Worm (Caenorhabditis elegans): Measurements from ENCODE around the gene C18A3.7.

DNA sequence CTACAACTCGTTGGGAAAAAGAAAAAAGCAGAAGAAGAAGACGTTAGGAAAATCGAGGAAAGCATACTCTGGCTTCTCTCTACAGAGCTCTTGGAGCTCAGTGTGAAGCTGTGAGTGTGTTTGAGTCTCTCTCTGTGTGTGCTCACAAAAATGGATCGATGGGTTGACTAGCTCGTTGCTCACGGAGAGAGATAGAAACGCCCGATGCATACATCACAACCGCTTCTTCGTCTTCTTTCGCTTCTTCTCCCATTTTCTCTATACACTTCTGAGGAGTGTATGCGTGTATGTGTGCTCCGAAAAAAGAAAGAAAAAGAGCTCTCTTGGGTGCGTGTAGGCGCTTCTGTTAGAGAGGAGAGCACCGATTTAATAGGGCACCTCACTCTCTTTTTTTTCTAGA is 5.1 kb downstream of the C18A3.7 start:
- TF ChIP-seq madf-6 (GFP tag; IDR thresholded peaks at IDR 0.05) (no peak), mxl-1 (tag; optimal IDR thresholded peaks at IDR 0.05) (no peak), nhr-80 (tag; optimal IDR thresholded peaks at IDR 0.05) (no peak), attf-5 (GFP tag; optimal IDR thresholded peaks at IDR 0.05) (no peak), cebp-2 (GFP tag; IDR thresholded peaks at IDR 0.05) (no peak), lsy-27 (tag; optimal IDR thresholded peaks at IDR 0.05; ENCODE audit: borderline replicate concordance, insufficient read depth) (no peak), aptf-2 (GFP tag; conservative IDR thresholded peaks at IDR 0.05) (no peak), F57C9.4 (tag; optimal IDR thresholded peaks at IDR 0.05) (no peak), ceh-91 (GFP tag; IDR thresholded peaks at IDR 0.05) (no peak), let-526 (GFP tag; IDR thresholded peaks at IDR 0.05) (no peak)

Data from whole organism, young adult.